Fruit fly (Drosophila melanogaster) whole organism, embryonic: ENCODE measurements around the gene CG32984.

ENCODE experiments used
- CG10274 ChIP-seq: fragments of 200-800 bp; sonication (Bioruptor generic); optimal IDR thresholded peaks from 3 replicates; lab custom pipeline; 2017; ENCODE audit warnings: missing biosample characterization, mild to moderate bottlenecking, missing genetic modification characterization
- CG2678 ChIP-seq: fragments of 200-800 bp; sonication (Bioruptor generic); optimal IDR thresholded peaks from 3 replicates; lab custom pipeline; 2019; ENCODE audit warnings: missing biosample characterization, mild to moderate bottlenecking, missing genetic modification characterization, moderate library complexity
- CG6854 ChIP-seq: fragments of 200-800 bp; sonication (Bioruptor generic); optimal IDR thresholded peaks from 3 replicates; lab custom pipeline; 2017; ENCODE audit warnings: missing biosample characterization, mild to moderate bottlenecking, missing genetic modification characterization
- NC2β ChIP-seq: fragments of 200-800 bp; sonication (Bioruptor generic); optimal IDR thresholded peaks from 2 replicates; lab custom pipeline; 2016; ENCODE audit warnings: missing biosample characterization, missing genetic modification characterization
- Six4 ChIP-seq: fragments of 200-800 bp; sonication (Bioruptor generic); optimal IDR thresholded peaks from 2 replicates; lab custom pipeline; 2016; ENCODE audit warnings: missing biosample characterization, missing genetic modification characterization
- chm ChIP-seq: fragments of 200-800 bp; sonication (Bioruptor generic); IDR thresholded peaks from 2 replicates; pipeline ENCODE4 v1.3.6; 2022; ENCODE audit warnings: missing biosample characterization, missing genetic modification characterization
- dpn ChIP-seq, 2 experiments: fragments of 200-800 bp; sonication (Bioruptor generic); optimal IDR thresholded peaks; 3 replicates each; lab custom pipeline; 2016; ENCODE audit warnings: missing biosample characterization in 2 of 2, missing genetic modification characterization in 2 of 2
- ems ChIP-seq: fragments of 200-800 bp; sonication (Bioruptor generic); optimal IDR thresholded peaks from 3 replicates; lab custom pipeline; 2016; ENCODE audit warnings: missing biosample characterization, missing genetic modification characterization
- hbn ChIP-seq: fragments of 200-800 bp; sonication (Bioruptor generic); IDR thresholded peaks from 2 replicates; pipeline ENCODE4 v1.3.6; 2022; ENCODE audit warnings: missing biosample characterization, missing genetic modification characterization; ENCODE audit not compliant: partially characterized antibody
- ind ChIP-seq: fragments of 200-800 bp; sonication (Bioruptor generic); optimal IDR thresholded peaks from 3 replicates; lab custom pipeline; 2016; ENCODE audit warnings: missing biosample characterization, missing genetic modification characterization
- maf-S ChIP-seq: fragments of 200-800 bp; sonication (Bioruptor generic); optimal IDR thresholded peaks from 2 replicates; lab custom pipeline; 2016; ENCODE audit warnings: missing biosample characterization, missing genetic modification characterization
- pum ChIP-seq: fragments of 200-800 bp; sonication (Bioruptor generic); optimal IDR thresholded peaks from 2 replicates; lab custom pipeline; 2016; ENCODE audit warnings: missing biosample characterization, missing genetic modification characterization
- repo ChIP-seq: fragments of 200-800 bp; sonication (Bioruptor generic); optimal IDR thresholded peaks from 2 replicates; lab custom pipeline; 2016; ENCODE audit warnings: missing biosample characterization, missing genetic modification characterization

DNA sequence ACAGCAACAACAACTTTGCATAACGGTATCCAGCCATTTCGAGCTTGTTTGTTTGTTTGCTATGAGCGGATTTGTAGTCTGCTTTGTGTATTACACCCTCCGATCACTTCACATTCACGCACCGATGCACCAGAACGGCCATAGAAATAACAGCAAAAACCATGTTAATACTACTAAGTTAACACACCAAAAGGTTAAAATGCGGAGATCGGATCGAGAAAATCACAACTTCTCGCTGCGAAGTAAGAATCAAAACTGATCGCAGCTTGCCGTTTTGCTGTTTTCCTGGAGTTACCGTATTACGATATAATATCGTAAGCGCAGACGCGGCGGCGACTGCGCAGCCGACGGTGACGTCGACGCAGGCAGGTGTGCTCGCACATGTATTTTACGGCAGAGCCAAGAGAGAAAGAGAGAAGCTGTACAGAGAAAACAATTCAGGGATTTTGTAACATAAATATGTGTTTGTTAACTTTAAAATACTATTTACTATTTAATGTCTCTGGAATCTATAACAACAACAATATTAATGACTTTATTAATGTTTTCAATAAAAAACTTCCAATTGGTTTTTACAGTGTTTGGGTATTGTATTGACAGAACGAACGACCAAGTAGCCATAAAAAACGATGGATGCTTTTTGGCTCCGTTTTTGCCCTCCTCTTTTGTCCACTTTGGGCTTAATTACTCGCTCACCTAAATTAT, 20.0 kb downstream of the CG32984 start, which contains the start of gene CG13101:
- peak; percentile 86 for TF ChIP-seq ems (GFP tag; lab: Kevin White, UChicago)
- peak; percentile 87 for TF ChIP-seq CG6854 (GFP tag; lab: Kevin White, UChicago)
- TF ChIP-seq pum (GFP tag; lab: Kevin White, UChicago), result peak; percentile 85
- peak; percentile 90 for TF ChIP-seq ind (GFP tag; lab: Kevin White, UChicago)
- peak; percentile 83 for TF ChIP-seq NC2β (GFP tag; lab: Kevin White, UChicago)
- TF ChIP-seq CG10274 (GFP tag; lab: Kevin White, UChicago), result peak; percentile 55
- peak; percentile 83 for TF ChIP-seq Six4 (GFP tag; lab: Kevin White, UChicago)
- peak; percentile 80 for TF ChIP-seq maf-S (GFP tag; lab: Kevin White, UChicago)
- TF ChIP-seq repo (GFP tag; lab: Kevin White, UChicago), result peak; percentile 68
- peak; percentile 93; the same call in 1 of the 2 replicates for TF ChIP-seq chm (GFP tag; lab: Robert Waterston, UW)
- peak; percentile 86 to 91 for TF ChIP-seq dpn (GFP tag; optimal IDR thresholded peaks at IDR 0.05; lab: Kevin White, UChicago)
- peak; percentile 96 for TF ChIP-seq CG2678
- TF ChIP-seq hbn (GFP tag; lab: Robert Waterston, UW), result no peak
